Fruit fly (Drosophila melanogaster): ENCODE data around the gene Atg18b.
A peak's percentile ranks its signal among the peaks of the same experiment; 100 is the strongest.

Atg18b gene

DNA sequence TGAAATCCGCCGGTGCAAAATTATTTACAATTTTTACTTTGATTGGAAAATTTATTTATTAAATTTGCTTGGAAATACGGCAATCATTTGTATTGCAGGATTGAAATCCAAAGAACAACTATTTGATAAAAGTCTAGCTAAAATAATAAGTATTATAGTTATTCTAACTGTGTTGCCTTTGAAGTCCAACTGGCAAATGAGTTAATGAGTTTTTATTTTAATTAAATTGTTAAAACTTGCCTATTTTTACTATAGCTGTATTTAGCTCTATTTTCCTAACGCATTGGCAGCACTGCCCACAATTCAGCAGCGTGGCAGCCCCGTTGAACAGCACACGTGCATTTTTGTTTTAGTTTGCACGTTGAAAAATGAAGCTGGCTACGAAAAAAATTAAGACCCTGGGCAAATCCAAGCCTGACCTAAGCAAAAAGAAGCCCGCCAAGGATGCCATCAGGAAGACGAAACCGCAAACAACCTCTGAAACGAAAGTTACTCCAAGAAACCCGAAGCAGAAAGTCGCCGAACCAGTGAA, 57.0 kb downstream of the Atg18b start, which contains the start of gene Noc2:
TSS of gene Noc2 (plus strand) at position 331 of the 532 bp plus-strand sequence.
- no peak for TF ChIP-seq CG14655 (GFP tag; optimal IDR thresholded peaks at IDR 0.05)
- TF ChIP-seq CG9948 (tag; optimal IDR thresholded peaks at IDR 0.05): peak; percentile 46
- TF ChIP-seq CG32121 (GFP tag; IDR thresholded peaks at IDR 0.05): no peak; the same call in 1 of the 2 replicates
- no peak for TF ChIP-seq Pif1A (GFP tag; optimal IDR thresholded peaks at IDR 0.05)
- no peak for TF ChIP-seq CG34367 (tag; optimal IDR thresholded peaks at IDR 0.05)
- no peak for TF ChIP-seq gl (tag; optimal IDR thresholded peaks at IDR 0.05)
- no peak for TF ChIP-seq fd96Ca (GFP tag; IDR thresholded peaks at IDR 0.05)
- TF ChIP-seq CG13204 (GFP tag; optimal IDR thresholded peaks at IDR 0.05): no peak
- peak; percentile 36; the same call in 1 of the 2 replicates for TF ChIP-seq rn (GFP tag; IDR thresholded peaks at IDR 0.05)
- peak; percentile 72 for TF ChIP-seq CG4496 (GFP tag; IDR thresholded peaks at IDR 0.05)
- peak; percentile 40 for TF ChIP-seq CG15710 (tag; optimal IDR thresholded peaks at IDR 0.05)
- TF ChIP-seq CG17806 (tag; optimal IDR thresholded peaks at IDR 0.05): peak; percentile 23
- no peak for TF ChIP-seq EcR (GFP tag; optimal IDR thresholded peaks at IDR 0.05)
- no peak for TF ChIP-seq CG12605 (GFP tag; IDR thresholded peaks at IDR 0.05)
- peak; percentile 48 for TF ChIP-seq CG8159 (tag; optimal IDR thresholded peaks at IDR 0.05)
- TF ChIP-seq Pif1B (GFP tag; optimal IDR thresholded peaks at IDR 0.05): no peak
- TF ChIP-seq D1 (tag; optimal IDR thresholded peaks at IDR 0.05): no peak
- peak; percentile 10 for TF ChIP-seq Snoo (tag; optimal IDR thresholded peaks at IDR 0.05)
- TF ChIP-seq Ets98B (GFP tag; IDR thresholded peaks at IDR 0.05): no peak
- peak; percentile 34 for TF ChIP-seq CG8301 (tag; optimal IDR thresholded peaks at IDR 0.05)
- TF ChIP-seq CG10348 (GFP tag; IDR thresholded peaks at IDR 0.05): no peak

DNA sequence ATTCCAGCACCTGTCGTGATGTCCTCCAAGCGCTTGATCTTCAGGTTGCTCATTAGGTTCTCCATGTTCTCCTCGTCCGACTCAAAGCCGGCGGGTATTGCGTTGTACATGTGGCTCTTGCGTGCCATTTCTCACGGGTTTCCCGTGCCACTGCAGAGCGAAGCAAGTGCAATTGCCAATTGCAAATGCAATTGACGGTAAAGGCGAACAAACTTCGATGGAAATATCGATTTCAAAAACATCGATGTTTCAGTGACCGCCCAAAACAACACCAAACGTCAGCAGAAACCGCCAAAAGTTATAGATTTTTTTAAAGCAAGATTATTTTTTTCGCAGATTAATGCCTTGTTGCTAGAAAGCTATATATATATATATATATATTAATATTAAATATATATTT, 57.5 kb downstream of the Atg18b start, which contains the start of gene Nbr:
TSS of gene Nbr (minus strand) at position 209 of the 400 bp plus-strand sequence.
- 0 out of 3 replicates have a peak, but pooled peaks have one; percentile 25 for TF ChIP-seq fd96Ca (GFP tag; IDR thresholded peaks at IDR 0.05)
- TF ChIP-seq Pif1B (GFP tag; optimal IDR thresholded peaks at IDR 0.05): no peak

Data from whole organism, pupa.